Fruit fly (Drosophila melanogaster) whole organism, adult: ENCODE data around the gene eIF5B.

Experiments
- CG12768 ChIP-seq: fragments of 200-800 bp; sonication (Bioruptor generic); optimal IDR thresholded peaks from 2 replicates; lab custom pipeline; 2017; ENCODE audit warnings: missing biosample characterization, missing genetic modification characterization, mild to moderate bottlenecking, moderate library complexity, missing genetic modification reagents
- CG14711 ChIP-seq: fragments of 200-800 bp; sonication (Bioruptor generic); optimal IDR thresholded peaks from 2 replicates; lab custom pipeline; 2018; ENCODE audit warnings: missing biosample characterization, mild to moderate bottlenecking, missing genetic modification characterization, moderate library complexity
- CG33017 ChIP-seq: fragments of 200-800 bp; sonication (Bioruptor generic); optimal IDR thresholded peaks from 2 replicates; lab custom pipeline; 2018; ENCODE audit warnings: missing biosample characterization, mild to moderate bottlenecking, missing genetic modification characterization, moderate library complexity
- CG7101 ChIP-seq: fragments of 200-800 bp; sonication (Bioruptor generic); optimal IDR thresholded peaks from 2 replicates; lab custom pipeline; 2018; ENCODE audit warnings: missing biosample characterization, mild to moderate bottlenecking, missing genetic modification characterization, moderate library complexity
- Crg-1 ChIP-seq: fragments of 200-800 bp; sonication (Bioruptor generic); optimal IDR thresholded peaks from 2 replicates; lab custom pipeline; 2016; ENCODE audit warnings: missing biosample characterization, missing genetic modification characterization
- Mnt ChIP-seq: fragments of 200-800 bp; sonication (Bioruptor generic); optimal IDR thresholded peaks from 2 replicates; lab custom pipeline; 2016; ENCODE audit warnings: missing biosample characterization, mild to moderate bottlenecking, missing genetic modification characterization
- cic ChIP-seq: fragments of 200-800 bp; sonication (Bioruptor generic); optimal IDR thresholded peaks from 2 replicates; lab custom pipeline; 2017; ENCODE audit warnings: missing biosample characterization, mild to moderate bottlenecking, missing genetic modification characterization, moderate library complexity
- cnc ChIP-seq, 2 experiments: fragments of >200 bp; optimal IDR thresholded peaks; 2 replicates each; lab custom pipeline; 2017
- kay ChIP-seq: fragments of 200-800 bp; sonication (Bioruptor generic); peaks from one replicate; lab custom pipeline; 2016; ENCODE audit warnings: missing biosample characterization, missing genetic modification characterization, borderline replicate concordance
- toe ChIP-seq: fragments of 200-800 bp; sonication (Bioruptor generic); optimal IDR thresholded peaks from 2 replicates; lab custom pipeline; 2016; ENCODE audit warnings: missing biosample characterization, missing genetic modification characterization

DNA sequence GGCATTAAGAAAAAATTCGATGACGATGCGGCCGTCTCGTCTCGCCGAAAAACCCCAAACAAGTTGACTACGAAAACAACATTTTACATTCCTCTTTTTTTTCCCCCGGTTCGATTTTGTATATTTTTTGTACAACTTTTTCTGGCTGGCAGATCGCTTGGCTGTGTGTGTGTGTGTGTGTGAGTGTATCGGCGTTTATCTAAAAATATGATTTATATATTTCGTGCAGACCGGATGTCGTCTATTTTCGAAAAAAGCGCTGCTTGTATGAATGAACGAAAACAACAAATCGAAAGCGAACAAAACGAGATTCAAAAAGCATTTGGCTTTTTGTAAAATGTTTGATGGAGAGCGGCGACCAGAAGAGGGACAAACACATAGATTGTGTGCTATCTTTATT is 26.8 kb downstream of the eIF5B start:
- no peak for TF ChIP-seq toe (GFP tag; lab: Kevin White, UChicago)
- no peak for TF ChIP-seq kay (GFP tag; lab: Kevin White, UChicago)
- no peak for TF ChIP-seq CG14711 (tag; lab: Kevin White, UChicago)
- TF ChIP-seq CG33017 (tag; lab: Kevin White, UChicago), result no peak
- TF ChIP-seq Mnt (GFP tag; lab: Kevin White, UChicago), result no peak
- no peak for TF ChIP-seq CG12768 (GFP tag; lab: Kevin White, UChicago)
- no peak for TF ChIP-seq cnc (optimal IDR thresholded peaks at IDR 0.05; lab: Kevin White, UChicago)
- no peak for TF ChIP-seq cic (GFP tag; lab: Kevin White, UChicago)
- no peak for TF ChIP-seq Crg-1 (GFP tag; lab: Kevin White, UChicago)
- TF ChIP-seq CG7101 (tag; lab: Kevin White, UChicago), result no peak
